Fruit fly (Drosophila melanogaster): ENCODE data around the gene spg.

Gene spg

dm6 chr3R:28840620-28841019 is 4.5 kb upstream of the spg start:
- no peak for TF ChIP-seq insv (optimal IDR thresholded peaks at IDR 0.05)
- TF ChIP-seq ttk (optimal IDR thresholded peaks at IDR 0.05): no peak
- TF ChIP-seq h (optimal IDR thresholded peaks at IDR 0.05): no peak
- TF ChIP-seq Sin3A (optimal IDR thresholded peaks at IDR 0.05): no peak
- no peak for TF ChIP-seq psq (optimal IDR thresholded peaks at IDR 0.05)
- TF ChIP-seq Myc (optimal IDR thresholded peaks at IDR 0.05): no peak

- TF ChIP-seq psq (optimal IDR thresholded peaks at IDR 0.05) (no peak), insv (optimal IDR thresholded peaks at IDR 0.05) (no peak), Sin3A (optimal IDR thresholded peaks at IDR 0.05) (no peak), Myc (optimal IDR thresholded peaks at IDR 0.05) (no peak), h (optimal IDR thresholded peaks at IDR 0.05) (no peak), ttk (optimal IDR thresholded peaks at IDR 0.05) (no peak)
These were observed 3.1 kb upstream of the spg start for dm6 chr3R:28841968-28842367.

dm6 chr3R:28842431-28842830 is 2.6 kb upstream of the spg start:
- TF ChIP-seq psq (optimal IDR thresholded peaks at IDR 0.05) (no peak), h (optimal IDR thresholded peaks at IDR 0.05) (no peak), ttk (optimal IDR thresholded peaks at IDR 0.05) (no peak), Myc (optimal IDR thresholded peaks at IDR 0.05) (no peak), insv (optimal IDR thresholded peaks at IDR 0.05) (no peak), Sin3A (optimal IDR thresholded peaks at IDR 0.05) (no peak)

- TF ChIP-seq Sin3A (optimal IDR thresholded peaks at IDR 0.05): no peak
- TF ChIP-seq h (optimal IDR thresholded peaks at IDR 0.05): no peak
- TF ChIP-seq Myc (optimal IDR thresholded peaks at IDR 0.05): no peak
- no peak for TF ChIP-seq psq (optimal IDR thresholded peaks at IDR 0.05)
- TF ChIP-seq ttk (optimal IDR thresholded peaks at IDR 0.05): no peak
- TF ChIP-seq insv (optimal IDR thresholded peaks at IDR 0.05): no peak
These were observed 1.1 kb upstream of the spg start for dm6 chr3R:28843776-28844610.

- TF ChIP-seq h (optimal IDR thresholded peaks at IDR 0.05) (no peak), insv (optimal IDR thresholded peaks at IDR 0.05) (no peak), Myc (optimal IDR thresholded peaks at IDR 0.05) (no peak), Sin3A (optimal IDR thresholded peaks at IDR 0.05) (no peak), psq (optimal IDR thresholded peaks at IDR 0.05) (no peak), ttk (optimal IDR thresholded peaks at IDR 0.05) (no peak)
These were observed 357 bp downstream of the spg start for dm6 chr3R:28845377-28845876.

- TF ChIP-seq h (optimal IDR thresholded peaks at IDR 0.05): no peak
These were observed 911 bp downstream of the spg start for dm6 chr3R:28845981-28846380.

dm6 chr3R:28846877-28847529 is 1.9 kb downstream of the spg start:
- TF ChIP-seq ttk (optimal IDR thresholded peaks at IDR 0.05) (no peak), Sin3A (optimal IDR thresholded peaks at IDR 0.05) (no peak), Myc (optimal IDR thresholded peaks at IDR 0.05) (no peak), insv (optimal IDR thresholded peaks at IDR 0.05) (no peak), h (optimal IDR thresholded peaks at IDR 0.05) (no peak), psq (optimal IDR thresholded peaks at IDR 0.05) (no peak)

- TF ChIP-seq ttk (optimal IDR thresholded peaks at IDR 0.05) (no peak), Myc (optimal IDR thresholded peaks at IDR 0.05) (no peak), psq (optimal IDR thresholded peaks at IDR 0.05) (no peak), insv (optimal IDR thresholded peaks at IDR 0.05) (no peak), Sin3A (optimal IDR thresholded peaks at IDR 0.05) (no peak), h (optimal IDR thresholded peaks at IDR 0.05) (no peak)
These were observed 2.7 kb downstream of the spg start for dm6 chr3R:28847547-28848316.

- no peak for TF ChIP-seq h (optimal IDR thresholded peaks at IDR 0.05)
- no peak for TF ChIP-seq ttk (optimal IDR thresholded peaks at IDR 0.05)
- no peak for TF ChIP-seq insv (optimal IDR thresholded peaks at IDR 0.05)
- no peak for TF ChIP-seq psq (optimal IDR thresholded peaks at IDR 0.05)
- TF ChIP-seq Sin3A (optimal IDR thresholded peaks at IDR 0.05): no peak
- no peak for TF ChIP-seq Myc (optimal IDR thresholded peaks at IDR 0.05)
These were observed 3.8 kb downstream of the spg start for dm6 chr3R:28848693-28849470.

dm6 chr3R:28850662-28851257 is 5.7 kb downstream of the spg start:
- no peak for TF ChIP-seq Sin3A (optimal IDR thresholded peaks at IDR 0.05)

dm6 chr3R:28851530-28851929 is 6.5 kb downstream of the spg start:
- no peak for TF ChIP-seq Sin3A (optimal IDR thresholded peaks at IDR 0.05)
- TF ChIP-seq insv (optimal IDR thresholded peaks at IDR 0.05): no peak
- no peak for TF ChIP-seq h (optimal IDR thresholded peaks at IDR 0.05)
- TF ChIP-seq psq (optimal IDR thresholded peaks at IDR 0.05): no peak
- no peak for TF ChIP-seq ttk (optimal IDR thresholded peaks at IDR 0.05)
- TF ChIP-seq Myc (optimal IDR thresholded peaks at IDR 0.05): no peak
